Worm (Caenorhabditis elegans) whole organism, late embryonic: ENCODE data around the gene Y55F3BL.6.

Source experiments
- K09A11.1 ChIP-seq: sonication (generic microtip); optimal IDR thresholded peaks from 2 replicates; lab custom pipeline; 2017; ENCODE audit warnings: antibody characterized with exemption, mild to moderate bottlenecking, missing genetic modification characterization, missing compliant biosample characterization; ENCODE audit not compliant: insufficient read depth
- elt-2 ChIP-seq: sonication (generic microtip); optimal IDR thresholded peaks from 2 replicates; lab custom pipeline; 2016; ENCODE audit warnings: missing genetic modification reagents, missing genetic modification characterization, missing compliant biosample characterization
- eyg-1 ChIP-seq: sonication (generic microtip); optimal IDR thresholded peaks from 2 replicates; lab custom pipeline; 2016; ENCODE audit warnings: missing genotype, missing genetic modification characterization, missing compliant biosample characterization
- fkh-6 ChIP-seq: sonication (generic microtip); optimal IDR thresholded peaks from 2 replicates; lab custom pipeline; 2016; ENCODE audit warnings: missing genetic modification characterization, missing compliant biosample characterization
- hlh-30 ChIP-seq: sonication (generic microtip); optimal IDR thresholded peaks from 2 replicates; lab custom pipeline; 2017; ENCODE audit warnings: antibody characterized with exemption, missing genetic modification characterization, missing compliant biosample characterization; ENCODE audit not compliant: insufficient read depth
- lin-11 ChIP-seq: fragments of 200-800 bp; sonication (Bioruptor generic); optimal IDR thresholded peaks from 2 replicates; lab custom pipeline; 2018; ENCODE audit warnings: mild to moderate bottlenecking, missing genetic modification characterization, missing compliant biosample characterization
- nhr-11 ChIP-seq: fragments of 150-350 bp; optimal IDR thresholded peaks from 2 replicates; lab custom pipeline; 2014; ENCODE audit warnings: missing biosample characterization, missing genetic modification characterization
- tbx-2 ChIP-seq: sonication (generic microtip); optimal IDR thresholded peaks from 2 replicates; lab custom pipeline; 2016; ENCODE audit warnings: missing genetic modification characterization, missing compliant biosample characterization

DNA sequence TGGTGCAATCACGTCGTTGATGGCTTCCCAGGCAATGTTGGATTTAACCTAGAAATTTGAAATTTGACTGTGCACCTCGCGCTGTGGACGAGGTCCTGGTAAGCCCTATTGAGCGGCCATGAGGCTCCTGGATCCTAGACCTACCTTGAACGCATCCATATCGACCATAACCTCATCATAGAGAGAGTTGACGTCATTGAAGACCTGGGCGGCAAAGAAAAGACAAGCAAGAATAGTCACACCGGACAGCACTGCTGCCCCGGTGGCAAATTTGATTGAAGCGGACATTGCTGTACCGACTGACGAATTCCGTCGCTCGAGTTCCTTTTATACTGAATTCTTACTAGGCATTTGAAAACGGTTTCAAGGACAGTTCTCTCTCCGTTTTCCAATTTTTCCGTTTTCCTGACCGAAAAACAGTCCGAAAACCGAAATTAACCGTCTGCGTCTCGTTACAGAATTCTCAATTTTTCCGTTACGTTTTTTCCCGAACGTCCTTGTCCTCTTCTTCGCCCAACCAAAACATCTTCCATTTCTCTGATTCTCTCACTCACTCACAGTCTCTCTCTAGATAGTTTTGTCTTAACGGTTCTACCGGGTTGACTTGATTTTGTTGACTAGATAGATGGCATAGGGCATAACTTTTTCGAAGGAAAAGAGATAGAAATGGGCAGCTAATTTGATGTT lies 43.4 kb downstream of the Y55F3BL.6 start, which contains the start of gene col-103:
- TF ChIP-seq tbx-2 (tag; lab: Kevin White, UChicago) (no peak), fkh-6 (tag; lab: Kevin White, UChicago) (no peak), nhr-11 (tag; lab: Kevin White, UChicago) (no peak), elt-2 (tag; lab: Kevin White, UChicago) (no peak), eyg-1 (tag; lab: Kevin White, UChicago) (no peak), K09A11.1 (no peak), hlh-30 (tag; lab: Kevin White, UChicago) (no peak), lin-11 (tag; lab: Kevin White, UChicago) (no peak)
